Fruit fly (Drosophila melanogaster) S2 (cell line): ENCODE measurements around the gene ds.

Experiments used
- CG8478 ChIP-seq: fragments of >200 bp; optimal IDR thresholded peaks from 2 replicates; lab custom pipeline; 2018
- CTCF ChIP-seq, 2 experiments: fragments of >200 bp; optimal IDR thresholded peaks; 2 replicates each; lab custom pipeline; 2018

Gene ds

dm6 chr2L:670771-671170 is 44.0 kb downstream of the ds start:
- TF ChIP-seq CTCF (optimal IDR thresholded peaks at IDR 0.05; lab: Kevin White, UChicago): no peak
- no peak for TF ChIP-seq CG8478

- no peak for TF ChIP-seq CTCF (optimal IDR thresholded peaks at IDR 0.05; lab: Kevin White, UChicago)
- TF ChIP-seq CG8478: no peak
These were observed 45.7 kb downstream of the ds start for dm6 chr2L:668948-669581.

- no peak for TF ChIP-seq CTCF (optimal IDR thresholded peaks at IDR 0.05; lab: Kevin White, UChicago)
- no peak for TF ChIP-seq CG8478
These were observed 50.5 kb downstream of the ds start for dm6 chr2L:664306-664705.

DNA sequence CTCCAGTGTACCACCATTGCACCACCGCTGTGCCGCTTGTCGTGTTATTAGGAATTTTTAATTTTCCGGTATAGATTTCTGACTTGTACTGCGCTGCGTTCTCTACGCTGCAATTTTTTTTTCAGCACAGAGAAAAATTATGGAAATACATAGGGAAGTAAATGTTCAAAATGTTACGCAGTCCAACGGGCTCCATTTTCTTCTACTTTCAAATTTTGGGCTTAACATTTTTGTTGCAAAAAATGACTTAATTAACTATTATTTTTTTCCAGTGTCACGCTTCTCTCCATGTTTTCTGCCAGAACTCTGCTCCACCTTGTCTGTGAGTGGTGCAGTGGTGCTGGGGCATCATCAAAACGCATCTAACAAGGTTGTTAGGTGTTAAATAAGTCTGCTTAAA is 53.8 kb downstream of the ds start:
- TF ChIP-seq CTCF (optimal IDR thresholded peaks at IDR 0.05; lab: Kevin White, UChicago) (no peak), CG8478 (no peak)

- TF ChIP-seq CTCF (optimal IDR thresholded peaks at IDR 0.05; lab: Kevin White, UChicago) (no peak), CG8478 (no peak)
These were observed 56.8 kb downstream of the ds start for dm6 chr2L:658007-658406.

- no peak for TF ChIP-seq CTCF (optimal IDR thresholded peaks at IDR 0.05; lab: Kevin White, UChicago)
- TF ChIP-seq CG8478: no peak
These were observed 61.0 kb downstream of the ds start for dm6 chr2L:653784-654183.

- TF ChIP-seq CG8478: no peak
- TF ChIP-seq CTCF (optimal IDR thresholded peaks at IDR 0.05; lab: Kevin White, UChicago): no peak
These were observed 63.9 kb downstream of the ds start for dm6 chr2L:650864-651263.

dm6 chr2L:647592-647991 is 67.2 kb downstream of the ds start:
- TF ChIP-seq CG8478 (no peak), CTCF (optimal IDR thresholded peaks at IDR 0.05; lab: Kevin White, UChicago) (no peak)

- TF ChIP-seq CTCF (optimal IDR thresholded peaks at IDR 0.05; lab: Kevin White, UChicago) (no peak), CG8478 (no peak)
These were observed 68.3 kb downstream of the ds start for dm6 chr2L:646523-646922.

dm6 chr2L:636507-636906 is 78.3 kb downstream of the ds start:
- TF ChIP-seq CG8478: no peak
- no peak for TF ChIP-seq CTCF (optimal IDR thresholded peaks at IDR 0.05; lab: Kevin White, UChicago)

dm6 chr2L:634208-634614 is 80.6 kb downstream of the ds start:
- no peak for TF ChIP-seq CTCF (optimal IDR thresholded peaks at IDR 0.05; lab: Kevin White, UChicago)
- no peak for TF ChIP-seq CG8478

dm6 chr2L:633192-633591 is 81.6 kb downstream of the ds start:
- TF ChIP-seq CTCF (optimal IDR thresholded peaks at IDR 0.05; lab: Kevin White, UChicago) (no peak), CG8478 (no peak)

- TF ChIP-seq CTCF (optimal IDR thresholded peaks at IDR 0.05; lab: Kevin White, UChicago) (no peak), CG8478 (no peak)
These were observed 84.6 kb downstream of the ds start for dm6 chr2L:630177-630576.

DNA sequence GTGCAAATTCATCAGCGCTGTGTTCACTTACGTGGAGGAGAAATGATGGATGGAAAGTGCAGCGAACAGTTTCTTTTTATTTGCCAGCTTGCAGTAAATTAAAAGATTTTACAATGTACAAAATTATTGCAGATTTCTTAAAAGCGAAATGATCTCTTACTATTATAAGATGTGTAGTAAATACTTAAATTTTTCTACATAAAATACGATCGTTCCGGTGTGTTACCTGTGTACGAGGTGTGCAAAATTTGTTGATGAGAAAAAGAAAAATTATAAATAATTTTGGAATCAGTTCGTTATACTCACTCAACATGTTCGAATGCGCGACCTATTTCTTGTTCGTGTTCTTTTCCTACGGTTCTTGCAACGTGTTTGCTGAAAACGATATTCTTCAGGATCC is 89.4 kb downstream of the ds start, which contains the start of gene CG2839:
TSS of gene CG2839 (plus strand) at position 301 of the 400 bp plus-strand sequence.
- TF ChIP-seq CTCF (optimal IDR thresholded peaks at IDR 0.05; lab: Kevin White, UChicago) (no peak), CG8478 (no peak)

- TF ChIP-seq CG8478 (no peak), CTCF (optimal IDR thresholded peaks at IDR 0.05; lab: Kevin White, UChicago) (no peak)
These were observed 90.5 kb downstream of the ds start, which contains the start of gene lectin-21Ca for dm6 chr2L:624317-624716. TSS of gene lectin-21Ca (plus strand) at chr2L:624617.

DNA sequence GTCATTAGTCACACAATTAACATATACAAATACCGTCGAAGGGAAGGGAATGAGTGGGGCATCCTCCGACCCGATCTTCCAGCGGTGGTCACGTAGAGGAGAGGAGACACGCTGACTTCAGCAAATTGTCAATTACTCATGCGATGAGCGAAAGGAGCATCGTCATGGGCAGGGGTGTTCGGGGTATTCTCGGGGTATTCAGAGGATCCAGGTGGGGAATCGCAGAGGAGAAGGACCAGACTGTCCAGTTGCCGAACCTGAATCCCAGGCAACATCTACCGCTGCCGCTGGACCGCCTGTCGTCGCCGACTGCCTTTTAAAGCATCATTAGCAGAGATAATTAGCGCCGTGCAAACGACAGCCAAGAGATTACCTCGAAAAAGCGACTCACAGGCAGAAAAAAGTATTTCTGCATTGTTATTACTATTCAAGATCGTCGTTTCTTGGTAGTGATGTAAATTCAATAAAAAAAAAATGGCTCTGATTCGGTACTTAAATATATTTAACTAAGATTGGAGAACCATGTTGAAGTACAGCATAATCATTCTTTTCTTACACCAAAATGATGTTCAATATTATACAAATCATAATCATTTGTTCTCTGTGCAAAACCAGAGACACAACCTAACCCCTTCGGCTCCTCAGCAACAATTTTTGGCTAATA is 91.4 kb downstream of the ds start:
- TF ChIP-seq CG8478 (no peak), CTCF (optimal IDR thresholded peaks at IDR 0.05; lab: Kevin White, UChicago) (no peak)

dm6 chr2L:621101-621500 is 93.7 kb downstream of the ds start, which contains the start of gene lectin-21Cb:
TSS of gene lectin-21Cb (minus strand) at chr2L:621201.
- no peak for TF ChIP-seq CTCF (optimal IDR thresholded peaks at IDR 0.05; lab: Kevin White, UChicago)
- TF ChIP-seq CG8478: no peak
